Worm (Caenorhabditis elegans) whole organism, L2 larva: Measurements from ENCODE around the gene djr-1.2.

Experiments used
- alr-1 ChIP-seq: fragments of 150-350 bp; optimal IDR thresholded peaks from 2 replicates; lab custom pipeline; 2014; ENCODE audit warnings: missing biosample characterization, missing genetic modification characterization
- ama-1 ChIP-seq: fragments of 150-350 bp; optimal IDR thresholded peaks from 2 replicates; lab custom pipeline; 2018; ENCODE audit warnings: inconsistent platforms
- blmp-1 ChIP-seq: sonication (generic microtip); optimal IDR thresholded peaks from 2 replicates; lab custom pipeline; 2017; ENCODE audit warnings: missing genetic modification characterization, mild to moderate bottlenecking, missing compliant biosample characterization, antibody characterized with exemption, moderate library complexity; ENCODE audit not compliant: insufficient read depth
- elt-3 ChIP-seq: sonication (generic microtip); optimal IDR thresholded peaks from 2 replicates; lab custom pipeline; 2017; ENCODE audit warnings: missing biosample characterization, missing genetic modification characterization
- fos-1 ChIP-seq: fragments of 150-350 bp; optimal IDR thresholded peaks from 2 replicates; lab custom pipeline; 2014; ENCODE audit warnings: missing biosample characterization, missing genetic modification characterization
- lsy-2 ChIP-seq, 2 experiments: fragments of 150-350 bp in 1 of 2; sonication (generic microtip) in 1 of 2; optimal IDR thresholded peaks; 2 replicates each; lab custom pipeline; 2014 to 2017; ENCODE audit warnings: missing biosample characterization in 2 of 2, missing genetic modification characterization in 2 of 2
- mbf-1 ChIP-seq: sonication (generic microtip); optimal IDR thresholded peaks from 2 replicates; lab custom pipeline; 2017; ENCODE audit warnings: missing biosample characterization, missing genetic modification characterization
- nhr-12 ChIP-seq: fragments of 150-350 bp; optimal IDR thresholded peaks from 2 replicates; lab custom pipeline; 2014; ENCODE audit warnings: missing biosample characterization, missing genetic modification characterization
- nhr-6 ChIP-seq: fragments of 150-350 bp; optimal IDR thresholded peaks from 2 replicates; lab custom pipeline; 2014; ENCODE audit warnings: missing biosample characterization, missing genetic modification characterization
- snpc-4 ChIP-seq: fragments of 150-350 bp; optimal IDR thresholded peaks from 2 replicates; lab custom pipeline; 2014; ENCODE audit warnings: missing biosample characterization, missing genetic modification characterization
- unc-39 ChIP-seq: fragments of 150-350 bp; optimal IDR thresholded peaks from 2 replicates; lab custom pipeline; 2014; ENCODE audit warnings: missing biosample characterization, missing genetic modification characterization
- unc-62 ChIP-seq: fragments of 150-350 bp; optimal IDR thresholded peaks from 2 replicates; lab custom pipeline; 2014; ENCODE audit warnings: missing biosample characterization, missing genetic modification reagents, missing genetic modification characterization
- ztf-11 ChIP-seq: sonication (generic microtip); optimal IDR thresholded peaks from 2 replicates; lab custom pipeline; 2017; ENCODE audit warnings: missing biosample characterization, missing genetic modification characterization
- ztf-4 ChIP-seq: fragments of 150-350 bp; optimal IDR thresholded peaks from 2 replicates; lab custom pipeline; 2014; ENCODE audit warnings: missing biosample characterization, missing genetic modification characterization

- TF ChIP-seq lsy-2 (tag; optimal IDR thresholded peaks at IDR 0.05; lab: Kevin White, UChicago) = no peak
- no peak for TF ChIP-seq nhr-6 (tag; lab: Kevin White, UChicago)
- TF ChIP-seq ztf-11 (tag; lab: Kevin White, UChicago) = no peak
- no peak for TF ChIP-seq alr-1 (tag; lab: Kevin White, UChicago)
- no peak for TF ChIP-seq fos-1 (tag; lab: Kevin White, UChicago)
- no peak for TF ChIP-seq ztf-4 (tag; lab: Kevin White, UChicago)
- TF ChIP-seq mbf-1 (tag; lab: Kevin White, UChicago) = no peak
- no peak for TF ChIP-seq ama-1 (lab: Kevin White, UChicago)
- no peak for TF ChIP-seq nhr-12 (tag; lab: Kevin White, UChicago)
- TF ChIP-seq unc-62 = no peak
- TF ChIP-seq blmp-1 (tag; lab: Kevin White, UChicago) = no peak
- TF ChIP-seq unc-39 = no peak
- TF ChIP-seq snpc-4 (tag; lab: Kevin White, UChicago) = no peak
- TF ChIP-seq elt-3 (tag; lab: Kevin White, UChicago) = no peak
Measured at ce11 chrV:4022309-4022708, 32.6 kb downstream of the djr-1.2 start, which contains the start of gene cyp-35A3.
